Worm (Caenorhabditis elegans) whole organism, L4 larva: ENCODE data around the gene unc-8.
A peak's percentile ranks its signal among the peaks of the same experiment; 100 is the strongest.

Experiments
- F26F4.8 ChIP-seq: fragments of 200-800 bp; sonication (Bioruptor generic); conservative IDR thresholded peaks from 2 replicates; pipeline ENCODE4 v1.3.6; 2022; ENCODE audit warnings: missing genetic modification characterization, missing compliant biosample characterization
- F44E2.7 ChIP-seq: fragments of 200-800 bp; sonication (Bioruptor generic); IDR thresholded peaks from 2 replicates; pipeline ENCODE4 v2.1.2; 2022; ENCODE audit warnings: missing genetic modification characterization, missing compliant biosample characterization
- T20F7.1 ChIP-seq: fragments of 200-800 bp; sonication (Bioruptor generic); optimal IDR thresholded peaks from 2 replicates; lab custom pipeline; 2018; ENCODE audit warnings: mild to moderate bottlenecking, missing genetic modification characterization, missing compliant biosample characterization
- Y105C5A.15 ChIP-seq: fragments of 200-800 bp; sonication (Bioruptor generic); IDR thresholded peaks from 2 replicates; pipeline ENCODE4 v1.3.6; 2022; ENCODE audit warnings: missing genetic modification characterization, missing compliant biosample characterization
- Y48G9A.11 ChIP-seq: fragments of 200-800 bp; sonication (Bioruptor generic); IDR thresholded peaks from 2 replicates; pipeline ENCODE4 v1.3.6; 2022; ENCODE audit warnings: missing genetic modification reagents, missing genetic modification characterization, missing compliant biosample characterization
- aha-1 ChIP-seq: fragments of 150-350 bp; peaks from one replicate; lab custom pipeline; 2014; ENCODE audit warnings: missing biosample characterization, missing genetic modification characterization
- aly-2 ChIP-seq: sonication (generic microtip); optimal IDR thresholded peaks from 2 replicates; lab custom pipeline; 2018; ENCODE audit warnings: missing biosample characterization, missing genetic modification characterization
- ceh-20 ChIP-seq: fragments of 200-800 bp; sonication (Bioruptor generic); IDR thresholded peaks from 2 replicates; pipeline ENCODE4 v1.3.6; 2022; ENCODE audit warnings: missing genetic modification reagents, missing genetic modification characterization, missing compliant biosample characterization
- cey-2 ChIP-seq: sonication (generic microtip); optimal IDR thresholded peaks from 3 replicates; lab custom pipeline; 2017; ENCODE audit warnings: missing genetic modification characterization, mild to moderate bottlenecking, missing compliant biosample characterization, antibody characterized with exemption, borderline replicate concordance; ENCODE audit not compliant: insufficient read depth
- daf-12 ChIP-seq: fragments of 150-350 bp; optimal IDR thresholded peaks from 2 replicates; lab custom pipeline; 2014; ENCODE audit warnings: missing biosample characterization, missing genetic modification reagents, missing genetic modification characterization
- dpl-1 ChIP-seq: fragments of 150-350 bp; optimal IDR thresholded peaks from 2 replicates; lab custom pipeline; 2014; ENCODE audit warnings: missing biosample characterization, missing genetic modification reagents, missing genetic modification characterization
- egl-27 ChIP-seq: sonication (generic microtip); optimal IDR thresholded peaks from 3 replicates; lab custom pipeline; 2017; ENCODE audit warnings: missing biosample characterization, missing genetic modification reagents, missing genetic modification characterization
- egl-43 ChIP-seq: fragments of 200-800 bp; sonication (Bioruptor generic); IDR thresholded peaks from 2 replicates; pipeline ENCODE4 v1.3.6; 2022; ENCODE audit warnings: missing genetic modification reagents, missing genetic modification characterization, missing compliant biosample characterization
- fos-1 ChIP-seq: fragments of 150-350 bp; optimal IDR thresholded peaks from 2 replicates; lab custom pipeline; 2014; ENCODE audit warnings: missing biosample characterization, missing genetic modification characterization
- hlh-30 ChIP-seq: sonication (generic microtip); optimal IDR thresholded peaks from 2 replicates; lab custom pipeline; 2017; ENCODE audit warnings: antibody characterized with exemption, mild to moderate bottlenecking, missing genetic modification characterization, missing compliant biosample characterization; ENCODE audit not compliant: insufficient read depth
- hmg-1.1 ChIP-seq: fragments of 200-800 bp; sonication (Bioruptor generic); IDR thresholded peaks from 2 replicates; pipeline ENCODE4 v1.3.6; 2022; ENCODE audit warnings: missing genetic modification reagents, missing genetic modification characterization, missing compliant biosample characterization
- lim-7 ChIP-seq: fragments of 200-800 bp; sonication (Bioruptor generic); IDR thresholded peaks from 2 replicates; pipeline ENCODE4 v1.3.6; 2022; ENCODE audit warnings: missing genetic modification characterization, missing compliant biosample characterization
- lin-1 ChIP-seq: fragments of 200-800 bp; sonication (Bioruptor generic); IDR thresholded peaks from 2 replicates; pipeline ENCODE4 v1.3.6; 2022; ENCODE audit warnings: missing genetic modification reagents, missing genetic modification characterization, missing compliant biosample characterization
- lin-13 ChIP-seq: fragments of 150-350 bp; optimal IDR thresholded peaks from 2 replicates; lab custom pipeline; 2014; ENCODE audit warnings: missing biosample characterization, missing genetic modification reagents, missing genetic modification characterization
- lsy-2 ChIP-seq, 2 experiments: fragments of 150-350 bp in 1 of 2; sonication (generic microtip) in 1 of 2; optimal IDR thresholded peaks; 2 replicates each; lab custom pipeline; 2014 to 2017; ENCODE audit warnings: missing biosample characterization in 2 of 2, missing genetic modification characterization in 2 of 2
- madf-5 ChIP-seq, 2 experiments: fragments of 200-800 bp; sonication (Bioruptor generic); IDR thresholded peaks; 2 replicates each; pipeline ENCODE4 v1.3.6; 2022; ENCODE audit warnings: missing compliant biosample characterization in 2 of 2, missing genetic modification characterization in 2 of 2
- mdl-1 ChIP-seq, 2 experiments: fragments of 150-350 bp in 1 of 2; sonication (generic microtip) in 1 of 2; optimal IDR thresholded peaks; 2 replicates each; lab custom pipeline; 2014 to 2017; ENCODE audit warnings: missing biosample characterization in 2 of 2, missing genetic modification characterization in 2 of 2
- mdt-29 ChIP-seq: fragments of 200-800 bp; sonication (Bioruptor generic); IDR thresholded peaks from 2 replicates; pipeline ENCODE4 v1.3.6; 2022; ENCODE audit warnings: missing genetic modification reagents, missing genetic modification characterization, missing compliant biosample characterization
- mes-2 ChIP-seq: sonication (generic microtip); optimal IDR thresholded peaks from 2 replicates; lab custom pipeline; 2016; ENCODE audit warnings: missing genotype, mild to moderate bottlenecking, missing genetic modification characterization, missing compliant biosample characterization; ENCODE audit not compliant: poor library complexity, severe bottlenecking
- nhr-11 ChIP-seq: fragments of 150-350 bp; optimal IDR thresholded peaks from 2 replicates; lab custom pipeline; 2014; ENCODE audit warnings: missing biosample characterization, missing genetic modification characterization
- nhr-237 ChIP-seq: sonication (generic microtip); optimal IDR thresholded peaks from 2 replicates; lab custom pipeline; 2017; ENCODE audit warnings: missing biosample characterization, missing genetic modification characterization
- nhr-6 ChIP-seq: fragments of 150-350 bp; optimal IDR thresholded peaks from 2 replicates; lab custom pipeline; 2014; ENCODE audit warnings: missing biosample characterization, missing genetic modification characterization
- nhr-76 ChIP-seq: fragments of 150-350 bp; optimal IDR thresholded peaks from 2 replicates; lab custom pipeline; 2014; ENCODE audit warnings: missing biosample characterization, missing genetic modification characterization
- nhr-77 ChIP-seq: fragments of 150-350 bp; optimal IDR thresholded peaks from 2 replicates; lab custom pipeline; 2014; ENCODE audit warnings: missing biosample characterization, missing genetic modification characterization
- php-3 ChIP-seq: fragments of 200-800 bp; sonication (Bioruptor generic); IDR thresholded peaks from 2 replicates; pipeline ENCODE4 v1.3.6; 2022; ENCODE audit warnings: missing genetic modification reagents, missing genetic modification characterization, missing compliant biosample characterization
- snpc-1.2 ChIP-seq: fragments of 200-800 bp; sonication (Bioruptor generic); IDR thresholded peaks from 2 replicates; pipeline ENCODE4 v1.3.6; 2022; ENCODE audit warnings: missing genetic modification reagents, missing genetic modification characterization, missing compliant biosample characterization
- snpc-4 ChIP-seq: fragments of 150-350 bp; optimal IDR thresholded peaks from 2 replicates; lab custom pipeline; 2014; ENCODE audit warnings: missing biosample characterization, missing genetic modification characterization
- tag-97 ChIP-seq: fragments of 200-800 bp; sonication (Bioruptor generic); IDR thresholded peaks from 2 replicates; pipeline ENCODE4 v1.3.6; 2022; ENCODE audit warnings: missing genetic modification characterization, missing compliant biosample characterization
- tra-1 ChIP-seq: fragments of 200-800 bp; sonication (Bioruptor generic); IDR thresholded peaks from 2 replicates; pipeline ENCODE4 v1.3.6; 2022; ENCODE audit warnings: missing genetic modification reagents, missing genetic modification characterization, missing compliant biosample characterization
- unc-39 ChIP-seq: sonication (generic microtip); optimal IDR thresholded peaks from 2 replicates; lab custom pipeline; 2017; ENCODE audit warnings: missing biosample characterization, missing genetic modification characterization
- zip-2 ChIP-seq: fragments of 150-350 bp; optimal IDR thresholded peaks from 2 replicates; lab custom pipeline; 2014; ENCODE audit warnings: missing biosample characterization, missing genetic modification characterization
- ztf-11 ChIP-seq: fragments of 150-350 bp; optimal IDR thresholded peaks from 2 replicates; lab custom pipeline; 2014; ENCODE audit warnings: missing biosample characterization, missing genetic modification characterization
- ztf-7 ChIP-seq: fragments of 150-350 bp; optimal IDR thresholded peaks from 2 replicates; lab custom pipeline; 2014; ENCODE audit warnings: missing biosample characterization, missing genetic modification characterization

Gene unc-8

DNA sequence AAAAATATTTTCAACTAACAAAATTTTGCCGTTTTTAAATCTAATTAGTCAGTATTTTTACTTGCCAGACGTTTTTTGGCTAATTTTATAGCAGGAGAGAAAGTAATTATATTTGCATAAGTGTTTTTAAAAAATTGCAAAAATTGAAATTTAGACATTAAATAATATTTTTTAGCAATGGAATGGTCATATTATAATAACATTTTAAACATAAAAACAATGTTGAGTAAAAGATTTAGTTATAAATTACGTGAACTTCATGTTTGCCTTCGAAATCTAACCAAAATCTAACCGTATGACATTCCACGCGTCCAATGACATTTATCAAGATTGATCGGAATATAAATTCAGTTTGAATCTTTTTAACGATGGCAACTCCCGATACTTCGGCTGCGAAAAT lies 42.6 kb upstream of the unc-8 start, which contains the start of gene C34D4.2:
Gene C34D4.2 (plus strand): TSS at position 301 of the 400 bp plus-strand sequence.
- TF ChIP-seq egl-43 = no peak
- no peak for TF ChIP-seq lin-13 (GFP tag; lab: Kevin White, UChicago)
- TF ChIP-seq Y105C5A.15 (GFP tag; lab: Robert Waterston, UW) = no peak
- no peak for TF ChIP-seq nhr-237 (tag; lab: Kevin White, UChicago)
- no peak for TF ChIP-seq ztf-11 (tag; lab: Kevin White, UChicago)
- TF ChIP-seq php-3 = no peak
- no peak for TF ChIP-seq ztf-7 (tag; lab: Kevin White, UChicago)
- no peak for TF ChIP-seq unc-39 (tag; lab: Kevin White, UChicago)
- no peak for TF ChIP-seq F26F4.8 (GFP tag; lab: Robert Waterston, UW)
- no peak for TF ChIP-seq daf-12
- no peak for TF ChIP-seq snpc-4 (tag; lab: Kevin White, UChicago)
- TF ChIP-seq egl-27 (tag; lab: Kevin White, UChicago) = no peak
- no peak for TF ChIP-seq aly-2 (tag; lab: Kevin White, UChicago)
- no peak for TF ChIP-seq lsy-2 (tag; optimal IDR thresholded peaks at IDR 0.05; lab: Kevin White, UChicago)
- no peak for TF ChIP-seq nhr-76
- no peak for TF ChIP-seq mdt-29 (GFP tag; lab: Robert Waterston, UW)

DNA sequence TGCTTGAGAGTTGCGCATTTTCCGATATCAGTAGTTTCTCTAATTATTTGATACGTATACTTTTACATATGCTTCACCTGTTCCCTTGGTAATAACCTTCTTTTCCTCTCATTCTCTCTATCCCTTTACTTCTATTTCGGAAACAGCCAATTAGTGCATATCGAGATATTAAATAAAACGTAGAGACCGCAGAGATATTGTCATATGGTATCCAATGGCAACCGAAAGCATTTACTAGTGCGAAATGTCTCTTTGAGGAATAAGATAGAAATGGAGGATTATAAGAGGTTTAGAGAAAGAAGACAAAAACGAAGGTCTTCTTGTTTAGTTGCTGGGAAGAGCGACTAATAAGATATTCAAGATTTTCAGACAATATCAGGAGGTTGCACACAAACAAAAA lies 40.6 kb upstream of the unc-8 start, which contains the start of gene maph-9:
Gene maph-9 (plus strand): TSS at position 273 of the 400 bp plus-strand sequence.
- TF ChIP-seq aha-1 (peak; percentile 67), madf-5 (GFP tag; IDR thresholded peaks at IDR 0.05; lab: Robert Waterston, UW) (no peak)

DNA sequence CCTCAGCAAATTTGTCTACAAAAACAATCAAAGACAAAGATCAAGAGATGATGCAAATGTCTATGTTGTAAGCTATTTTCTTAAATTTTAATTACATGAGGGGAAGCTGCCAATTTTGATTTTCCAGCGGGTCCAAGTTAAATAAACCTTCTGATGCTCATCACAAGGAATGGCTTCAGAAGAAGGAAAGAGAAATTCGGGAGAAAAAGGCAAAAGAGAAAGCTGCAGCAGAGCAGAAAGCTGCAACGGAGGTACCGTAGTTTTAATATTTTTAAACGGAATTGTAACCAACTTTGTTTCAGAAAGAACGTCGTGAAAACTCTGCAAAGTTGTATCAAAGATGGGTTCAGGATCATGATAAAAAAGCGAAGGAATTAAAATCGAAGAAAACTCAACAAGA lies 38.8 kb upstream of the unc-8 start:
- TF ChIP-seq dpl-1 (GFP tag; lab: Kevin White, UChicago) (no peak), hmg-1.1 (GFP tag; lab: Robert Waterston, UW) (no peak), F44E2.7 (no peak), Y48G9A.11 (GFP tag; lab: Robert Waterston, UW) (no peak), tra-1 (GFP tag; lab: Robert Waterston, UW) (no peak), aha-1 (peak; percentile 94)

ce11 chrIV:7159586-7159985 lies 37.4 kb upstream of the unc-8 start:
- no peak for TF ChIP-seq lin-1
- TF ChIP-seq lim-7 (GFP tag; lab: Robert Waterston, UW) = no peak
- TF ChIP-seq mes-2 (tag; lab: Kevin White, UChicago) = no peak
- no peak for TF ChIP-seq snpc-1.2 (GFP tag; lab: Robert Waterston, UW)
- TF ChIP-seq cey-2 (tag; lab: Kevin White, UChicago) = no peak
- TF ChIP-seq nhr-77 (tag; lab: Kevin White, UChicago) = no peak

ce11 chrIV:7165723-7166122 lies 31.2 kb upstream of the unc-8 start, which contains the start of gene rpc-1:
rpc-1 (minus strand) TSS chrIV:7165748.
- peak; percentile 86 for TF ChIP-seq zip-2 (tag; lab: Kevin White, UChicago)
- TF ChIP-seq nhr-11 (tag; lab: Kevin White, UChicago) = no peak
- TF ChIP-seq nhr-6 (tag; lab: Kevin White, UChicago) = no peak
- no peak for TF ChIP-seq fos-1 (tag; lab: Kevin White, UChicago)
- no peak for TF ChIP-seq mdl-1 (tag; optimal IDR thresholded peaks at IDR 0.05; lab: Kevin White, UChicago)
- peak; percentile 95 for TF ChIP-seq T20F7.1 (GFP tag; lab: Kevin White, UChicago)
- no peak for TF ChIP-seq mdt-29 (GFP tag; lab: Robert Waterston, UW)
- no peak for TF ChIP-seq tag-97 (GFP tag; lab: Robert Waterston, UW)
- TF ChIP-seq mes-2 (tag; lab: Kevin White, UChicago) = no peak
- peak; percentile 69 for TF ChIP-seq dpl-1 (GFP tag; lab: Kevin White, UChicago)
- TF ChIP-seq ceh-20 (GFP tag; lab: Robert Waterston, UW) = no peak
- peak; percentile 29 for TF ChIP-seq hlh-30 (tag; lab: Kevin White, UChicago)
